Fruit fly (Drosophila melanogaster) whole organism, prepupa: Measurements from ENCODE around the gene eEF1delta.

ENCODE experiments used
- CG31627 ChIP-seq: fragments of 200-800 bp; sonication (Bioruptor generic); optimal IDR thresholded peaks from 3 replicates; lab custom pipeline; 2016; ENCODE audit warnings: missing biosample characterization, missing genetic modification characterization
- CG32006 ChIP-seq: fragments of 200-800 bp; sonication (Bioruptor generic); optimal IDR thresholded peaks from 3 replicates; lab custom pipeline; 2017; ENCODE audit warnings: missing biosample characterization, mild to moderate bottlenecking, missing genetic modification characterization
- CG6276 ChIP-seq: fragments of 200-800 bp; sonication (Bioruptor generic); optimal IDR thresholded peaks from 2 replicates; lab custom pipeline; 2017; ENCODE audit warnings: missing biosample characterization, mild to moderate bottlenecking, missing genetic modification characterization
- CG6854 ChIP-seq: fragments of 200-800 bp; sonication (Bioruptor generic); optimal IDR thresholded peaks from 2 replicates; lab custom pipeline; 2017; ENCODE audit warnings: missing biosample characterization, mild to moderate bottlenecking, missing genetic modification characterization
- CG8119 ChIP-seq: fragments of 200-800 bp; sonication (Bioruptor generic); IDR thresholded peaks from 3 replicates; pipeline ENCODE4 v1.3.6; 2022; ENCODE audit warnings: missing biosample characterization, missing genetic modification characterization
- Ets21C ChIP-seq: fragments of 200-800 bp; sonication (Bioruptor generic); optimal IDR thresholded peaks from 3 replicates; lab custom pipeline; 2016; ENCODE audit warnings: missing biosample characterization, missing genetic modification characterization
- Met ChIP-seq: fragments of 200-800 bp; sonication (Bioruptor generic); optimal IDR thresholded peaks from 3 replicates; lab custom pipeline; 2016; ENCODE audit warnings: missing biosample characterization, missing genetic modification characterization
- OdsH ChIP-seq: fragments of 200-800 bp; sonication (Bioruptor generic); optimal IDR thresholded peaks from 3 replicates; lab custom pipeline; 2016; ENCODE audit warnings: missing biosample characterization, missing genetic modification characterization
- dac ChIP-seq: fragments of 200-800 bp; sonication (Bioruptor generic); optimal IDR thresholded peaks from 2 replicates; lab custom pipeline; 2017; ENCODE audit warnings: missing biosample characterization, mild to moderate bottlenecking, missing genetic modification characterization
- lz ChIP-seq: fragments of 200-800 bp; sonication (Bioruptor generic); optimal IDR thresholded peaks from 3 replicates; lab custom pipeline; 2016; ENCODE audit warnings: missing biosample characterization, missing genetic modification characterization
- pdm3 ChIP-seq: fragments of 200-800 bp; sonication (Bioruptor generic); optimal IDR thresholded peaks from 3 replicates; lab custom pipeline; 2016; ENCODE audit warnings: missing biosample characterization, missing genetic modification characterization
- ss ChIP-seq, 2 experiments: fragments of 200-800 bp; sonication (Bioruptor generic); optimal IDR thresholded peaks; 2 replicates in 1 of 2; 3 replicates in 1 of 2; lab custom pipeline; 2017 to 2018; ENCODE audit warnings: mild to moderate bottlenecking in 2 of 2, missing biosample characterization in 2 of 2, missing genetic modification characterization in 2 of 2, moderate library complexity in 1 of 2

dm6 chr2L:10231510-10231909 is 797 bp upstream of the eEF1delta start, which contains the start of gene ova:
- TF ChIP-seq CG6854 (GFP tag; lab: Kevin White, UChicago) = no peak
- TF ChIP-seq lz = no peak
- TF ChIP-seq CG8119 (GFP tag; lab: Robert Waterston, UW) = no peak
- no peak for TF ChIP-seq pdm3 (GFP tag; lab: Kevin White, UChicago)
- TF ChIP-seq CG31627 (GFP tag; lab: Kevin White, UChicago) = no peak
- no peak for TF ChIP-seq dac (GFP tag; lab: Kevin White, UChicago)
- TF ChIP-seq Met = no peak
- TF ChIP-seq CG32006 (GFP tag; lab: Kevin White, UChicago) = no peak
- no peak for TF ChIP-seq Ets21C (GFP tag; lab: Kevin White, UChicago)
- no peak for TF ChIP-seq OdsH (GFP tag; lab: Kevin White, UChicago)
- TF ChIP-seq ss (GFP tag; optimal IDR thresholded peaks at IDR 0.05; lab: Kevin White, UChicago) = no peak
- TF ChIP-seq CG6276 (GFP tag; lab: Kevin White, UChicago) = no peak
